Worm (Caenorhabditis elegans) whole organism, L2 larva: ENCODE measurements around the gene zip-2.

Source experiments
- aly-2 ChIP-seq: fragments of 150-350 bp; optimal IDR thresholded peaks from 2 replicates; lab custom pipeline; 2014; ENCODE audit warnings: missing biosample characterization, missing genetic modification characterization
- ama-1 ChIP-seq: fragments of 150-350 bp; optimal IDR thresholded peaks from 2 replicates; lab custom pipeline; 2018; ENCODE audit warnings: inconsistent platforms
- blmp-1 ChIP-seq: sonication (generic microtip); optimal IDR thresholded peaks from 2 replicates; lab custom pipeline; 2017; ENCODE audit warnings: missing genetic modification characterization, mild to moderate bottlenecking, missing compliant biosample characterization, antibody characterized with exemption, moderate library complexity; ENCODE audit not compliant: insufficient read depth
- egl-27 ChIP-seq: sonication (generic microtip); optimal IDR thresholded peaks from 3 replicates; lab custom pipeline; 2017; ENCODE audit warnings: missing biosample characterization, missing genetic modification reagents, missing genetic modification characterization
- elt-1 ChIP-seq: fragments of 150-350 bp; optimal IDR thresholded peaks from 2 replicates; lab custom pipeline; 2014; ENCODE audit warnings: missing biosample characterization, missing genetic modification characterization
- lsy-2 ChIP-seq, 2 experiments: fragments of 150-350 bp in 1 of 2; sonication (generic microtip) in 1 of 2; optimal IDR thresholded peaks; 2 replicates each; lab custom pipeline; 2014 to 2017; ENCODE audit warnings: missing biosample characterization in 2 of 2, missing genetic modification characterization in 2 of 2
- unc-39 ChIP-seq: fragments of 150-350 bp; optimal IDR thresholded peaks from 2 replicates; lab custom pipeline; 2014; ENCODE audit warnings: missing biosample characterization, missing genetic modification characterization
- unc-62 ChIP-seq: fragments of 150-350 bp; optimal IDR thresholded peaks from 2 replicates; lab custom pipeline; 2014; ENCODE audit warnings: missing biosample characterization, missing genetic modification reagents, missing genetic modification characterization
- zag-1 ChIP-seq: fragments of 150-350 bp; optimal IDR thresholded peaks from 2 replicates; lab custom pipeline; 2014; ENCODE audit warnings: missing biosample characterization, missing genetic modification characterization
- ztf-4 ChIP-seq: fragments of 150-350 bp; optimal IDR thresholded peaks from 2 replicates; lab custom pipeline; 2014; ENCODE audit warnings: missing biosample characterization, missing genetic modification characterization

DNA sequence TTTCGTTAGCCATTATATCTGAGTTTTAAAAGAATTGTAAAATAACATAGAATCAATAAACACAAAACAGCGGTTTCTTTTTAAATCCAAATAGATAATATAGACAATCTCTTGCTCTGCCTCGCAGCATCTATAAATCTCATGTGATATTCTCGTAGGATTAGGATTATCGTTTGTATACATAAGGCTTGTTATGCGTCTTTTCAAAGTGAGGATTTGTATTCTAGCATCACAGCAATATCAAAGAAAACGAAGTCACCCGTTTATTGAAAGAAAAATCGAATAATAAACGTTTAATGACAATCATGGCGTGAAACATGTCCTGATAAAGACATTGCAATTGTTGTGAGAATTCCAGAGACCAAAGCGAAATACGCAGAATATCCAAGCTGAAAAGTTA lies 39.6 kb downstream of the zip-2 start, which contains the start of the genes T24C4.3 and clc-20:
- TF ChIP-seq elt-1: no peak
- TF ChIP-seq unc-62 (GFP tag; lab: Kevin White, UChicago): no peak
- no peak for TF ChIP-seq ama-1 (lab: Kevin White, UChicago)
- TF ChIP-seq zag-1 (tag; lab: Kevin White, UChicago): no peak
- TF ChIP-seq blmp-1 (tag; lab: Kevin White, UChicago): no peak
- no peak for TF ChIP-seq egl-27 (tag; lab: Kevin White, UChicago)
- no peak for TF ChIP-seq ztf-4 (tag; lab: Kevin White, UChicago)
- no peak for TF ChIP-seq aly-2
- no peak for TF ChIP-seq unc-39 (tag; lab: Kevin White, UChicago)
- TF ChIP-seq lsy-2 (tag; optimal IDR thresholded peaks at IDR 0.05; lab: Kevin White, UChicago): no peak
